Worm (Caenorhabditis elegans): ENCODE results near the gene oxi-1.

Gene oxi-1

DNA sequence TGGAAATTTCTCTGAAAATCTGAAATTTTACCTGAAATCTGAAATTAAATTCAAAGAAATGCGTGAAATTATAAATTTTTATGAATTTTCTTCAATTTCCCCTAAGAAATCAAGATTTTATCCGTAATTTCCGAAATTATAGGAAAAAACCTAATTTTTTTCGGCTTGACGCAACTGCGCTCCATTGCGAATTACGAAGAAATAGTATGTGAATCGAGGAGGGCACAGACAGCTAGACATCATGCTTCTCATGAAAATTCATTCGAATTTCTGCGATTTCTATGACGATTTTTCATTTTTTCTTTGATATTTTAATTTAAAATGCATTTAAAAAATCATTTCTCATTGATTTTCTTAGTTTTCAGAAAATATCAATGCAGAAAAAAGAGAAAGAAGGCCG lies 23.9 kb downstream of the oxi-1 start (continued):
- TF ChIP-seq dsc-1 (tag; optimal IDR thresholded peaks at IDR 0.05) (peak; percentile 81), fkh-10 (GFP tag; optimal IDR thresholded peaks at IDR 0.05) (no peak), C34B4.2 (tag; optimal IDR thresholded peaks at IDR 0.05) (no peak), isw-1 (GFP tag; IDR thresholded peaks at IDR 0.05) (peak; percentile 61), ztf-11 (tag; optimal IDR thresholded peaks at IDR 0.05) (peak in 1 of 2 experiments; percentile 48), mab-9 (GFP tag; IDR thresholded peaks at IDR 0.05) (0 out of 2 replicates have a peak, but pooled peaks have one; percentile 25), tlp-1 (tag; optimal IDR thresholded peaks at IDR 0.05) (no peak), rnt-1 (tag; optimal IDR thresholded peaks at IDR 0.05) (no peak), ceh-8 (GFP tag; optimal IDR thresholded peaks at IDR 0.05) (no peak)

DNA sequence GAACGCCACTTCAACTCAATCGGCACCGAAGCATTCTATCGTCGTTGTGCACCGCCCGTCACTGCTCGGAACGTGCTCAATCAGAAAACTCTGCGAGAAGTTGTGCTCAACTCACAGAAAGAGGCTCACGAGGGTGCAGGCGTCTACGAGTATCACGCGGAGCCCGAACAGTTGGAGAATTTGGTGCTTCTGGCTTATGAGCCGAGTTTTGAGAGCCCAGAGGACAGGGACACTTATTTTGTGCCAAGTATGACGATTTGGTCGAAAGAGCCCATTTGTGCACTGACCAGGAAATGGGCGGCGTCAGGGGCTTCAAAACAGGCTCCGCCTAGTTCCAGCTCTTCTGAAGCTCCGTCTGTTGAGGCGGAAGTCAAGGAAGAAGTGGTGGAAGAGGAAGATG lies 30.7 kb downstream of the oxi-1 start:
- TF ChIP-seq skn-1 (tag; optimal IDR thresholded peaks at IDR 0.05) (no peak), mef-2 (tag; optimal IDR thresholded peaks at IDR 0.05) (no peak), lir-3 (tag; optimal IDR thresholded peaks at IDR 0.05; ENCODE audit: poor library complexity) (no peak), C04F5.9 (tag; optimal IDR thresholded peaks at IDR 0.05) (no peak), pax-3 (tag; optimal IDR thresholded peaks at IDR 0.05) (no peak), nhr-28 (tag; optimal IDR thresholded peaks at IDR 0.05) (no peak), vab-15 (tag; optimal IDR thresholded peaks at IDR 0.05) (no peak), egl-13 (tag; optimal IDR thresholded peaks at IDR 0.05) (no peak), blmp-1 (tag; optimal IDR thresholded peaks at IDR 0.05) (no peak), nhr-237 (tag; optimal IDR thresholded peaks at IDR 0.05) (no peak), unc-86 (tag; optimal IDR thresholded peaks at IDR 0.05) (no peak), sox-4 (tag; optimal IDR thresholded peaks at IDR 0.05) (no peak), isw-1 (GFP tag; IDR thresholded peaks at IDR 0.05) (no peak), lin-39 (tag; optimal IDR thresholded peaks at IDR 0.05) (no peak), mdl-1 (tag; optimal IDR thresholded peaks at IDR 0.05) (no peak)

DNA sequence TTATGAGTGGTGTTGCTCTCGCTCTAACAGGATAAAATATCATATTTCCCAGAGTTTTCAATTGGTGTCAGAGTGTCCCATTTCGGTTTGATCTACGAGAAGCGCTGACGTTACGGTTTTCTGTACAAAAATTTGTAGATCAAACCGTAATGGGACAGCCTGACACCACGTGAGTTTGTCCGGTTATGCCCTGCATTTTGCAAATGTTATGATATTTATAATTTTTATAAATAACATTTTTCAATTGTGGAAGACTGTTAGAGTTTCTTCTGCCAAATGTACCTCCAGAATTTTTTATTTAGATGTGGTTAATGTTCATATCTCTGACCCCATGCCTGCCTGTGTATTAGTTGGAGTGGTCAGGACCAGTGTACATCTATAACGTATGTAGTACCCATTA lies 36.1 kb downstream of the oxi-1 start, which contains the start of gene fbxb-87:
TSS of gene fbxb-87 (plus strand) at position 301 of the 400 bp plus-strand sequence.
- no peak for TF ChIP-seq sup-37 (GFP tag; optimal IDR thresholded peaks at IDR 0.05)
- no peak for TF ChIP-seq unc-62 (GFP tag; optimal IDR thresholded peaks at IDR 0.05)
- no peak for TF ChIP-seq egl-13 (tag; optimal IDR thresholded peaks at IDR 0.05)
- no peak for TF ChIP-seq ceh-63 (GFP tag; optimal IDR thresholded peaks at IDR 0.05)
- TF ChIP-seq ceh-8 (GFP tag; optimal IDR thresholded peaks at IDR 0.05), result no peak
- no peak for TF ChIP-seq ets-5 (GFP tag; IDR thresholded peaks at IDR 0.05)
- no peak for TF ChIP-seq fkh-8 (tag; optimal IDR thresholded peaks at IDR 0.05)
- no peak for TF ChIP-seq xbp-1 (tag; optimal IDR thresholded peaks at IDR 0.05)
- no peak for TF ChIP-seq unc-130 (tag; optimal IDR thresholded peaks at IDR 0.05)
- no peak for TF ChIP-seq nhr-71 (tag; optimal IDR thresholded peaks at IDR 0.05)
- TF ChIP-seq mdl-1 (tag; optimal IDR thresholded peaks at IDR 0.05), result no peak
- no peak for TF ChIP-seq vab-15 (tag; optimal IDR thresholded peaks at IDR 0.05)
- TF ChIP-seq swsn-7 (tag; optimal IDR thresholded peaks at IDR 0.05), result no peak
- TF ChIP-seq unc-30 (tag; optimal IDR thresholded peaks at IDR 0.05), result no peak
- TF ChIP-seq pag-3 (tag; optimal IDR thresholded peaks at IDR 0.05; ENCODE audit: borderline replicate concordance, insufficient read depth), result no peak
- no peak for TF ChIP-seq nhr-20 (tag; optimal IDR thresholded peaks at IDR 0.05)

DNA sequence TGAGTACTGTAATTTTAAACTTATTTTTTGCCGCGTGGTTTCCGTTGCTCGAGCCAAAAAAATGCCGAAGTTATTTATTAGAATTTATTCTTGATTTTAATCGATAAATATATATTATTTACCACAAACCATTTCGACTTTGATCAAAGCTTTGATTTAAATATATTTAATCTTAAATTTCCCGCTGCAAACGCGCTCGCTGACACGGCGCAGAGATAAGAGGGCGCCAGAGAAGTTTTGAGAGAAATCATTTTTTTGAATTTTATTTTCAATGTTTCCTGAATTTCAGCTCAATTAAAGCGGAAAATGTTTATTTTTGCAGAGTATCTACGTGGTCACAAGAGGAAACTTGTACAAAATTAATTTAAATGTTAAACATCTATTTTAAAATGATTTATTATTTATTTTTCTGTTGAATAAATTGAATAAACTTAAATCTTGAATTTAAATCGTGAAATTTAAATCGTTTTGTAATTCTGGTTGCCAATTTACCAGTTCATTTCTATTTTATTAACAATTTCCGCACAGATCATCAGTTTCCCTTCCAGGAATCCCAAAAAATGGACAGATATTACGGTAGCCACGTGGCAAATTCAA lies 37.8 kb downstream of the oxi-1 start, which contains the start of gene com-1:
TSS of gene com-1 (plus strand) at position 547 of the 597 bp plus-strand sequence.
- TF ChIP-seq tbx-2 (tag; optimal IDR thresholded peaks at IDR 0.05) (no peak), zip-4 (GFP tag; optimal IDR thresholded peaks at IDR 0.05) (no peak), ceh-82 (tag; optimal IDR thresholded peaks at IDR 0.05) (peak in 2 of 3 experiments; percentile 56 to 59), nhr-90 (tag; optimal IDR thresholded peaks at IDR 0.05; ENCODE audit: poor library complexity) (peak; percentile 3), lir-3 (tag; optimal IDR thresholded peaks at IDR 0.05; ENCODE audit: poor library complexity) (no peak), hlh-4 (tag; optimal IDR thresholded peaks at IDR 0.05) (no peak), nhr-84 (tag; optimal IDR thresholded peaks at IDR 0.05) (no peak), snpc-4 (tag; optimal IDR thresholded peaks at IDR 0.05) (peak; percentile 22), mab-9 (GFP tag; IDR thresholded peaks at IDR 0.05) (no peak), nhr-20 (tag; optimal IDR thresholded peaks at IDR 0.05) (peak; percentile 29), egl-13 (tag; optimal IDR thresholded peaks at IDR 0.05) (no peak), ama-1 (optimal IDR thresholded peaks at IDR 0.05) (no peak), grh-1 (GFP tag; IDR thresholded peaks at IDR 0.05) (no peak), mef-2 (tag; optimal IDR thresholded peaks at IDR 0.05) (no peak), nhr-11 (tag; optimal IDR thresholded peaks at IDR 0.05) (no peak), vab-15 (tag; optimal IDR thresholded peaks at IDR 0.05) (no peak), lin-35 (GFP tag; optimal IDR thresholded peaks at IDR 0.05) (peak; percentile 58 to 67), ceh-63 (GFP tag; optimal IDR thresholded peaks at IDR 0.05) (no peak), ceh-90 (tag; optimal IDR thresholded peaks at IDR 0.05) (no peak), nhr-76 (tag; optimal IDR thresholded peaks at IDR 0.05) (no peak)

All from whole organism, L1 larva.